ENCODE assay signal across 1 worm cellular context in the genomic region with DNA sequence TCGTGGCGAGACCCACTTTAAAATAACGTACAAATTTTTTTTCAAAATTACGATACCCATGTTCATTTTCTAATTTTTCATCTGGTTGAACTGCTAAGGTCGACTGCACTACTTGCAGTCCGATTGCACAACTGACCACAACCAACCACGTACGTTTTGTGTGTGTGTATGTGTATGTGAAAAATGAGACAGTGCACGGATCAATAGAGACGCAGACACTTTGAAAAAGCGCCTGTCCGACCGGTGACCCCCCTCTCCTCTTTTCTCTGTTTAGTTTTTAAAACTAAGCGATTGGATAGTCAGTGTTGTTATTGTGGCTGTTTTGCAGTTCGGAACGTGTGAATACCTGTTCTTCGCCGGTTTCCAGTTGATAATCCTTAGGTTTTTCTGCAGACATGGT.
TF ChIP-seq lines count a peak whose summit lies in the region.

No protein-coding gene starts in this region.

TF ChIP-seq in whole organism, L1 larva, 84 proteins besides CTCF, POLR2A, EP300 and RAD21 (continued from another document):
- TF ChIP-seq F16B12.6 (tag; optimal IDR thresholded peaks at IDR 0.05; lab: Kevin White, UChicago) (no peak), C34B4.2 (tag; optimal IDR thresholded peaks at IDR 0.05; lab: Kevin White, UChicago) (no peak), unc-130 (tag; optimal IDR thresholded peaks at IDR 0.05; lab: Kevin White, UChicago) (peak; percentile 13), rnt-1 (tag; optimal IDR thresholded peaks at IDR 0.05; lab: Kevin White, UChicago) (peak; percentile 61), nhr-20 (tag; optimal IDR thresholded peaks at IDR 0.05; lab: Kevin White, UChicago) (peak; percentile 20)
